Worm (Caenorhabditis elegans): ENCODE data around the gene aqp-11.

ce11 chrIII:13722387-13723122 is 49.5 kb downstream of the aqp-11 start:
- no peak for TF ChIP-seq ztf-6 (GFP tag; IDR thresholded peaks at IDR 0.05)
- TF ChIP-seq ets-4 (GFP tag; optimal IDR thresholded peaks at IDR 0.05): no peak
- no peak for TF ChIP-seq snpc-3.4 (tag; optimal IDR thresholded peaks at IDR 0.05)
- no peak for TF ChIP-seq him-1 (tag; optimal IDR thresholded peaks at IDR 0.05)
- no peak for TF ChIP-seq B0261.1 (tag; optimal IDR thresholded peaks at IDR 0.05)
- no peak for TF ChIP-seq atf-7 (tag; optimal IDR thresholded peaks at IDR 0.05)
- TF ChIP-seq ama-1 (optimal IDR thresholded peaks at IDR 0.05): no peak
- TF ChIP-seq ama-1 (GFP tag; optimal IDR thresholded peaks at IDR 0.05): no peak
